Fruit fly (Drosophila melanogaster) whole organism, embryonic: ENCODE results near the gene CG9986.

Source experiments
- Bteb2 ChIP-seq: fragments of 200-800 bp; sonication (Bioruptor generic); optimal IDR thresholded peaks from 2 replicates; lab custom pipeline; 2016; ENCODE audit warnings: missing biosample characterization, missing genetic modification characterization
- CG12942 ChIP-seq: fragments of 200-800 bp; sonication (Bioruptor generic); optimal IDR thresholded peaks from 3 replicates; lab custom pipeline; 2016; ENCODE audit warnings: missing biosample characterization, missing genetic modification characterization
- CG17385 ChIP-seq: fragments of 200-800 bp; sonication (Bioruptor generic); optimal IDR thresholded peaks from 3 replicates; lab custom pipeline; 2018; ENCODE audit warnings: missing biosample characterization, mild to moderate bottlenecking, missing genetic modification characterization
- CG4282 ChIP-seq: fragments of 200-800 bp; sonication (Bioruptor generic); optimal IDR thresholded peaks from 2 replicates; lab custom pipeline; 2016; ENCODE audit warnings: missing biosample characterization, missing genetic modification characterization
- CG6654 ChIP-seq: fragments of 200-800 bp; sonication (Bioruptor generic); optimal IDR thresholded peaks from 2 replicates; lab custom pipeline; 2017; ENCODE audit warnings: missing biosample characterization, mild to moderate bottlenecking, missing genetic modification characterization
- CG7372 ChIP-seq: fragments of 200-800 bp; sonication (Bioruptor generic); IDR thresholded peaks from 2 replicates; pipeline ENCODE4 v1.3.6; 2022; ENCODE audit warnings: missing biosample characterization, missing genetic modification characterization
- Lpt ChIP-seq: fragments of >200 bp; optimal IDR thresholded peaks from 2 replicates; lab custom pipeline; 2018; ENCODE audit warnings: missing biosample characterization, missing genetic modification characterization
- bcd ChIP-seq: fragments of 200-800 bp; sonication (Bioruptor generic); optimal IDR thresholded peaks from 2 replicates; lab custom pipeline; 2017; ENCODE audit warnings: missing biosample characterization, mild to moderate bottlenecking, missing genetic modification characterization
- bsh ChIP-seq, 2 experiments: fragments of 200-800 bp; sonication (Bioruptor generic); optimal IDR thresholded peaks; 2 replicates each; lab custom pipeline; 2017 to 2018; ENCODE audit warnings: mild to moderate bottlenecking in 2 of 2, missing biosample characterization in 2 of 2, missing genetic modification characterization in 2 of 2, moderate library complexity in 1 of 2
- pb ChIP-seq: fragments of 200-800 bp; sonication (Bioruptor generic); optimal IDR thresholded peaks from 3 replicates; lab custom pipeline; 2016; ENCODE audit warnings: missing biosample characterization, missing genetic modification characterization
- sim ChIP-seq: fragments of 200-800 bp; sonication (Bioruptor generic); IDR thresholded peaks from 2 replicates; pipeline ENCODE4 v1.3.6; 2022; ENCODE audit warnings: missing biosample characterization, missing genetic modification characterization
- unpg ChIP-seq: fragments of 200-800 bp; sonication (Bioruptor generic); optimal IDR thresholded peaks from 3 replicates; lab custom pipeline; 2018; ENCODE audit warnings: missing biosample characterization, mild to moderate bottlenecking, missing genetic modification characterization, moderate library complexity
- usp ChIP-seq: fragments of >200 bp; optimal IDR thresholded peaks from 2 replicates; lab custom pipeline; 2017; ENCODE audit warnings: missing biosample characterization, missing genetic modification characterization

dm6 chr3R:28599238-28600127 lies 6.4 kb upstream of the CG9986 start, which contains the start of the genes Noa36 and Hrb98DE:
- TF ChIP-seq CG4282 (no peak), sim (GFP tag; lab: Robert Waterston, UW) (no peak), CG7372 (GFP tag; lab: Robert Waterston, UW) (peak; percentile 28; the same call in 1 of the 2 replicates), bsh (GFP tag; optimal IDR thresholded peaks at IDR 0.05; lab: Kevin White, UChicago) (peak in 1 of 2 experiments; percentile 7), CG17385 (GFP tag; lab: Kevin White, UChicago) (no peak), usp (no peak), bcd (GFP tag; lab: Kevin White, UChicago) (peak; percentile 39), Bteb2 (GFP tag; lab: Kevin White, UChicago) (no peak), Lpt (GFP tag; lab: Kevin White, UChicago) (no peak), pb (GFP tag; lab: Kevin White, UChicago) (no peak), CG12942 (GFP tag; lab: Kevin White, UChicago) (peak; percentile 16), unpg (GFP tag; lab: Kevin White, UChicago) (no peak), CG6654 (GFP tag; lab: Kevin White, UChicago) (no peak)
